Fruit fly (Drosophila melanogaster) whole organism, embryonic: ENCODE data around the gene Atg2.

Source experiments
- ATbp ChIP-seq: fragments of 200-800 bp; sonication (Bioruptor generic); optimal IDR thresholded peaks from 2 replicates; lab custom pipeline; 2017; ENCODE audit warnings: missing biosample characterization, mild to moderate bottlenecking, missing genetic modification characterization, missing genetic modification reagents
- Abd-B ChIP-seq: fragments of 200-800 bp; sonication (Bioruptor generic); optimal IDR thresholded peaks from 2 replicates; lab custom pipeline; 2018; ENCODE audit warnings: missing biosample characterization, mild to moderate bottlenecking, missing genetic modification characterization, moderate library complexity
- Aef1 ChIP-seq: fragments of 200-800 bp; sonication (Bioruptor generic); IDR thresholded peaks from 3 replicates; pipeline ENCODE4 v1.3.6; 2022; ENCODE audit warnings: missing biosample characterization, missing genetic modification characterization
- CG10274 ChIP-seq: fragments of 200-800 bp; sonication (Bioruptor generic); optimal IDR thresholded peaks from 3 replicates; lab custom pipeline; 2017; ENCODE audit warnings: missing biosample characterization, mild to moderate bottlenecking, missing genetic modification characterization
- CG11723 ChIP-seq: fragments of 200-800 bp; sonication (Bioruptor generic); optimal IDR thresholded peaks from 2 replicates; lab custom pipeline; 2017; ENCODE audit warnings: missing biosample characterization, mild to moderate bottlenecking, missing genetic modification characterization
- CG12071 ChIP-seq: fragments of 200-800 bp; sonication (Bioruptor generic); optimal IDR thresholded peaks from 3 replicates; lab custom pipeline; 2018; ENCODE audit warnings: missing biosample characterization, mild to moderate bottlenecking, missing genetic modification characterization
- CG12391 ChIP-seq: fragments of 200-800 bp; sonication (Bioruptor generic); optimal IDR thresholded peaks from 3 replicates; lab custom pipeline; 2018; ENCODE audit warnings: missing biosample characterization, mild to moderate bottlenecking, missing genetic modification characterization, moderate library complexity
- CG12942 ChIP-seq: fragments of 200-800 bp; sonication (Bioruptor generic); optimal IDR thresholded peaks from 3 replicates; lab custom pipeline; 2016; ENCODE audit warnings: missing biosample characterization, missing genetic modification characterization
- CG14441 ChIP-seq: fragments of 200-800 bp; sonication (Bioruptor generic); IDR thresholded peaks from 2 replicates; pipeline ENCODE4 v1.3.6; 2022; ENCODE audit warnings: missing biosample characterization, missing genetic modification characterization
- CG15011 ChIP-seq: fragments of 200-800 bp; sonication (Bioruptor generic); optimal IDR thresholded peaks from 3 replicates; lab custom pipeline; 2018; ENCODE audit warnings: missing biosample characterization, mild to moderate bottlenecking, missing genetic modification characterization
- CG1647 ChIP-seq: fragments of 200-800 bp; sonication (Bioruptor generic); optimal IDR thresholded peaks from 3 replicates; lab custom pipeline; 2016; ENCODE audit warnings: missing biosample characterization, missing genetic modification characterization
- CG16863 ChIP-seq: fragments of 200-800 bp; sonication (Bioruptor generic); optimal IDR thresholded peaks from 3 replicates; lab custom pipeline; 2016; ENCODE audit warnings: missing biosample characterization, missing genetic modification characterization
- CG17568 ChIP-seq: fragments of 200-800 bp; sonication (Bioruptor generic); optimal IDR thresholded peaks from 2 replicates; lab custom pipeline; 2018; ENCODE audit warnings: missing biosample characterization, mild to moderate bottlenecking, missing genetic modification characterization, moderate library complexity
- CG18619 ChIP-seq: fragments of 200-800 bp; sonication (Bioruptor generic); optimal IDR thresholded peaks from 3 replicates; lab custom pipeline; 2017; ENCODE audit warnings: missing biosample characterization, mild to moderate bottlenecking, missing genetic modification characterization
- CG2889 ChIP-seq: fragments of 200-800 bp; sonication (Bioruptor generic); IDR thresholded peaks from 3 replicates; pipeline ENCODE4 v1.3.6; 2022; ENCODE audit warnings: missing biosample characterization, missing genetic modification characterization
- CG30403 ChIP-seq: fragments of 200-800 bp; sonication (Bioruptor generic); optimal IDR thresholded peaks from 3 replicates; lab custom pipeline; 2016; ENCODE audit warnings: missing biosample characterization, missing genetic modification characterization
- CG31365 ChIP-seq: fragments of 200-800 bp; sonication (Bioruptor generic); optimal IDR thresholded peaks from 2 replicates; lab custom pipeline; 2018; ENCODE audit warnings: missing biosample characterization, mild to moderate bottlenecking, missing genetic modification characterization
- CG3163 ChIP-seq: fragments of 200-800 bp; sonication (Bioruptor generic); optimal IDR thresholded peaks from 3 replicates; lab custom pipeline; 2016; ENCODE audit warnings: missing biosample characterization, missing genetic modification characterization
- CG4360 ChIP-seq: fragments of 200-800 bp; sonication (Bioruptor generic); IDR thresholded peaks from 2 replicates; pipeline ENCODE4 v1.3.6; 2022; ENCODE audit warnings: missing biosample characterization, missing genetic modification characterization
- CG6254 ChIP-seq: fragments of 200-800 bp; sonication (Bioruptor generic); optimal IDR thresholded peaks from 3 replicates; lab custom pipeline; 2017; ENCODE audit warnings: mild to moderate bottlenecking, missing biosample characterization, missing genetic modification reagents, missing genetic modification characterization
- CG6689 ChIP-seq: fragments of 200-800 bp; sonication (Bioruptor generic); IDR thresholded peaks from 2 replicates; pipeline ENCODE4 v1.3.6; 2022; ENCODE audit warnings: missing biosample characterization, missing genetic modification characterization
- CG8765 ChIP-seq: fragments of 200-800 bp; sonication (Bioruptor generic); IDR thresholded peaks from 2 replicates; pipeline ENCODE4 v1.3.6; 2022; ENCODE audit warnings: missing biosample characterization, missing genetic modification characterization
- CG9797 ChIP-seq: fragments of 200-800 bp; sonication (Bioruptor generic); optimal IDR thresholded peaks from 3 replicates; lab custom pipeline; 2018; ENCODE audit warnings: missing biosample characterization, mild to moderate bottlenecking, missing genetic modification characterization
- CoRest ChIP-seq: fragments of 200-800 bp; sonication (Bioruptor generic); optimal IDR thresholded peaks from 3 replicates; lab custom pipeline; 2018; ENCODE audit warnings: missing biosample characterization, mild to moderate bottlenecking, missing genetic modification characterization, moderate library complexity
- Dek ChIP-seq: fragments of 200-800 bp; sonication (Bioruptor generic); optimal IDR thresholded peaks from 3 replicates; lab custom pipeline; 2019; ENCODE audit warnings: missing biosample characterization, mild to moderate bottlenecking, missing genetic modification characterization, moderate library complexity
- Dfd ChIP-seq, 2 experiments: fragments of >200 bp; optimal IDR thresholded peaks; 2 replicates each; lab custom pipeline; 2017; ENCODE audit warnings: missing biosample characterization in 2 of 2, missing genetic modification characterization in 2 of 2
- Doc3 ChIP-seq: fragments of 200-800 bp; sonication (Bioruptor generic); IDR thresholded peaks from 3 replicates; pipeline ENCODE4 v1.3.6; 2022; ENCODE audit warnings: missing biosample characterization, missing genetic modification characterization; ENCODE audit not compliant: partially characterized antibody
- E2f1 ChIP-seq: fragments of 200-800 bp; sonication (Bioruptor generic); IDR thresholded peaks from 2 replicates; pipeline ENCODE4 v1.3.6; 2022; ENCODE audit warnings: missing biosample characterization, missing genetic modification characterization
- H15 ChIP-seq: fragments of 200-800 bp; sonication (Bioruptor generic); IDR thresholded peaks from 3 replicates; pipeline ENCODE4 v1.3.6; 2022; ENCODE audit warnings: missing biosample characterization, missing genetic modification characterization
- Mrtf ChIP-seq: fragments of 200-800 bp; sonication (Bioruptor generic); IDR thresholded peaks from 3 replicates; pipeline ENCODE4 v1.3.6; 2022; ENCODE audit warnings: missing biosample characterization, missing genetic modification characterization
- Oli ChIP-seq: fragments of 200-800 bp; sonication (Bioruptor generic); optimal IDR thresholded peaks from 2 replicates; lab custom pipeline; 2018; ENCODE audit warnings: missing biosample characterization, mild to moderate bottlenecking, missing genetic modification characterization, moderate library complexity
- Side ChIP-seq: fragments of 200-800 bp; sonication (Bioruptor generic); optimal IDR thresholded peaks from 2 replicates; lab custom pipeline; 2016; ENCODE audit warnings: missing biosample characterization, missing genetic modification characterization
- Six4 ChIP-seq: fragments of 200-800 bp; sonication (Bioruptor generic); optimal IDR thresholded peaks from 2 replicates; lab custom pipeline; 2016; ENCODE audit warnings: missing biosample characterization, missing genetic modification characterization
- Xbp1 ChIP-seq: fragments of 200-800 bp; sonication (Bioruptor generic); optimal IDR thresholded peaks from 3 replicates; lab custom pipeline; 2016; ENCODE audit warnings: missing biosample characterization, mild to moderate bottlenecking, missing genetic modification characterization
- bbx ChIP-seq: fragments of 200-800 bp; sonication (Bioruptor generic); IDR thresholded peaks from 2 replicates; pipeline ENCODE4 v1.3.6; 2022; ENCODE audit warnings: missing biosample characterization, missing genetic modification characterization; ENCODE audit not compliant: partially characterized antibody
- bcd ChIP-seq: fragments of 200-800 bp; sonication (Bioruptor generic); optimal IDR thresholded peaks from 2 replicates; lab custom pipeline; 2017; ENCODE audit warnings: missing biosample characterization, mild to moderate bottlenecking, missing genetic modification characterization
- chn ChIP-seq: fragments of 200-800 bp; sonication (Bioruptor generic); optimal IDR thresholded peaks from 2 replicates; lab custom pipeline; 2016; ENCODE audit warnings: missing biosample characterization, missing genetic modification characterization
- da ChIP-seq: fragments of 200-800 bp; sonication (Bioruptor generic); optimal IDR thresholded peaks from 2 replicates; lab custom pipeline; 2016; ENCODE audit warnings: missing biosample characterization, missing genetic modification characterization
- dimm ChIP-seq: fragments of 200-800 bp; sonication (Bioruptor generic); IDR thresholded peaks from 2 replicates; pipeline ENCODE4 v1.3.6; 2022; ENCODE audit warnings: missing biosample characterization, missing genetic modification characterization
- fd3F ChIP-seq: fragments of 200-800 bp; sonication (Bioruptor generic); optimal IDR thresholded peaks from 2 replicates; lab custom pipeline; 2018; ENCODE audit warnings: missing biosample characterization, mild to moderate bottlenecking, missing genetic modification characterization, moderate library complexity
- fu2 ChIP-seq: fragments of 200-800 bp; sonication (Bioruptor generic); optimal IDR thresholded peaks from 2 replicates; lab custom pipeline; 2016; ENCODE audit warnings: missing biosample characterization, missing genetic modification characterization
- gsb-n ChIP-seq: fragments of 200-800 bp; sonication (Bioruptor generic); optimal IDR thresholded peaks from 3 replicates; lab custom pipeline; 2018; ENCODE audit warnings: missing biosample characterization, mild to moderate bottlenecking, missing genetic modification characterization
- gt ChIP-seq: fragments of 200-800 bp; sonication (Bioruptor generic); IDR thresholded peaks from 2 replicates; pipeline ENCODE4 v1.3.6; 2022; ENCODE audit warnings: missing biosample characterization, missing genetic modification characterization
- hkb ChIP-seq, 2 experiments: fragments of 200-800 bp in 1 of 2; fragments of >200 bp in 1 of 2; sonication (Bioruptor generic) in 1 of 2; IDR thresholded peaks in 1 of 2; optimal IDR thresholded peaks in 1 of 2; 2 replicates each; pipeline versions ENCODE4 v1.3.6 to Lab custom; 2017 to 2022; ENCODE audit warnings: missing biosample characterization in 1 of 2, missing genetic modification characterization in 1 of 2
- p53 ChIP-seq: fragments of 200-800 bp; sonication (Bioruptor generic); optimal IDR thresholded peaks from 2 replicates; lab custom pipeline; 2016; ENCODE audit warnings: missing biosample characterization, missing genetic modification characterization
- pan ChIP-seq, 4 experiments: fragments of >200 bp in 3 of 4; fragments of 200-800 bp in 1 of 4; sonication (Bioruptor generic) in 1 of 4; optimal IDR thresholded peaks in 3 of 4; IDR thresholded peaks in 1 of 4; 2 replicates each; pipeline versions ENCODE4 v1.3.6 to Lab custom; 2017 to 2022; ENCODE audit warnings: missing biosample characterization in 2 of 4, missing genetic modification characterization in 2 of 4, mixed read lengths in 1 of 4
- schlank ChIP-seq: fragments of 200-800 bp; sonication (Bioruptor generic); optimal IDR thresholded peaks from 2 replicates; lab custom pipeline; 2018; ENCODE audit warnings: missing biosample characterization, mild to moderate bottlenecking, missing genetic modification characterization
- scrt ChIP-seq: fragments of 200-800 bp; sonication (Bioruptor generic); optimal IDR thresholded peaks from 2 replicates; lab custom pipeline; 2018; ENCODE audit warnings: missing biosample characterization, mild to moderate bottlenecking, missing genetic modification characterization, moderate library complexity
- toy ChIP-seq: fragments of 200-800 bp; sonication (Bioruptor generic); IDR thresholded peaks from 2 replicates; pipeline ENCODE4 v1.3.6; 2022; ENCODE audit warnings: missing biosample characterization, missing genetic modification characterization
- unc-4 ChIP-seq: fragments of 200-800 bp; sonication (Bioruptor generic); IDR thresholded peaks from 2 replicates; pipeline ENCODE4 v1.3.6; 2022; ENCODE audit warnings: missing biosample characterization, missing genetic modification characterization; ENCODE audit not compliant: partially characterized antibody

Gene Atg2

dm6 chr3L:2799110-2799618 lies 25.0 kb downstream of the Atg2 start (continued):
- TF ChIP-seq H15, result 0 out of 3 replicates have a peak, but pooled peaks have one; percentile 39
- TF ChIP-seq scrt, result peak; percentile 53
- peak; percentile 19 for TF ChIP-seq Xbp1 (GFP tag; lab: Kevin White, UChicago)
- peak; percentile 34 for TF ChIP-seq CG15011 (GFP tag; lab: Kevin White, UChicago)
- TF ChIP-seq ATbp (GFP tag; lab: Kevin White, UChicago), result peak; percentile 60
- no peak for TF ChIP-seq Aef1 (GFP tag; lab: Robert Waterston, UW)
- TF ChIP-seq CG14441, result peak; percentile 20; the same call in 1 of the 2 replicates
- no peak for TF ChIP-seq pan (optimal IDR thresholded peaks at IDR 0.05; lab: Kevin White, UChicago)
- TF ChIP-seq pan (GFP tag; optimal IDR thresholded peaks at IDR 0.05 in 1 of 2, IDR thresholded peaks at IDR 0.05 in 1 of 2), result peak in 1 of 2 experiments; percentile 11
- no peak for TF ChIP-seq CG9797 (GFP tag; lab: Kevin White, UChicago)
- peak; percentile 2 for TF ChIP-seq CG1647
- no peak for TF ChIP-seq unc-4 (GFP tag; lab: Robert Waterston, UW)
- TF ChIP-seq CG6689, result no peak
- TF ChIP-seq CG10274, result peak; percentile 83
- TF ChIP-seq Abd-B (GFP tag; lab: Kevin White, UChicago), result no peak
- no peak for TF ChIP-seq CG8765 (GFP tag; lab: Robert Waterston, UW)
- peak; percentile 3 for TF ChIP-seq fd3F (GFP tag; lab: Kevin White, UChicago)
- peak; percentile 48 for TF ChIP-seq bcd
- peak; percentile 32 for TF ChIP-seq schlank (tag; lab: Kevin White, UChicago)
- no peak for TF ChIP-seq Doc3 (GFP tag; lab: Robert Waterston, UW)
- TF ChIP-seq CG18619 (GFP tag; lab: Kevin White, UChicago), result peak; percentile 0
- no peak for TF ChIP-seq gt (GFP tag; lab: Robert Waterston, UW)
- TF ChIP-seq Dek (tag; lab: Kevin White, UChicago), result no peak
- TF ChIP-seq da (GFP tag; lab: Kevin White, UChicago), result no peak
- no peak for TF ChIP-seq E2f1 (GFP tag; lab: Robert Waterston, UW)
- no peak for TF ChIP-seq CG3163 (GFP tag; lab: Kevin White, UChicago)
- TF ChIP-seq CG12942 (GFP tag; lab: Kevin White, UChicago), result no peak
- TF ChIP-seq chn, result no peak
- TF ChIP-seq CG12071 (GFP tag; lab: Kevin White, UChicago), result peak; percentile 87
- TF ChIP-seq CG16863 (GFP tag; lab: Kevin White, UChicago), result no peak
- TF ChIP-seq CG17568, result peak; percentile 75
- peak; percentile 36 for TF ChIP-seq Oli
- peak; percentile 22 for TF ChIP-seq CG12391 (tag; lab: Kevin White, UChicago)
- TF ChIP-seq CG4360, result no peak
- TF ChIP-seq CG2889 (GFP tag; lab: Robert Waterston, UW), result no peak
- TF ChIP-seq CG6254 (GFP tag; lab: Kevin White, UChicago), result peak; percentile 46
- peak; percentile 52 for TF ChIP-seq gsb-n
- no peak for TF ChIP-seq dimm (GFP tag; lab: Robert Waterston, UW)
- peak; percentile 7 for TF ChIP-seq Side
- TF ChIP-seq CoRest, result peak; percentile 61
- TF ChIP-seq Mrtf (GFP tag; lab: Robert Waterston, UW), result no peak
- no peak for TF ChIP-seq Six4 (GFP tag; lab: Kevin White, UChicago)
- TF ChIP-seq Dfd (GFP tag; optimal IDR thresholded peaks at IDR 0.05; lab: Kevin White, UChicago), result no peak
- peak; percentile 51 for TF ChIP-seq CG30403 (GFP tag; lab: Kevin White, UChicago)
- TF ChIP-seq toy, result no peak
- TF ChIP-seq hkb (optimal IDR thresholded peaks at IDR 0.05; lab: Kevin White, UChicago), result no peak
- no peak; the same call in 1 of the 2 replicates for TF ChIP-seq hkb (GFP tag; IDR thresholded peaks at IDR 0.05; lab: Robert Waterston, UW)
- TF ChIP-seq CG31365 (tag; lab: Kevin White, UChicago), result peak; percentile 41
- TF ChIP-seq fu2 (GFP tag; lab: Kevin White, UChicago), result no peak
- no peak for TF ChIP-seq p53
- peak; percentile 14 for TF ChIP-seq CG11723 (GFP tag; lab: Kevin White, UChicago)
- no peak for TF ChIP-seq bbx (GFP tag; lab: Robert Waterston, UW)
